Worm (Caenorhabditis elegans): ENCODE data around the gene frpr-21.

Gene frpr-21

DNA sequence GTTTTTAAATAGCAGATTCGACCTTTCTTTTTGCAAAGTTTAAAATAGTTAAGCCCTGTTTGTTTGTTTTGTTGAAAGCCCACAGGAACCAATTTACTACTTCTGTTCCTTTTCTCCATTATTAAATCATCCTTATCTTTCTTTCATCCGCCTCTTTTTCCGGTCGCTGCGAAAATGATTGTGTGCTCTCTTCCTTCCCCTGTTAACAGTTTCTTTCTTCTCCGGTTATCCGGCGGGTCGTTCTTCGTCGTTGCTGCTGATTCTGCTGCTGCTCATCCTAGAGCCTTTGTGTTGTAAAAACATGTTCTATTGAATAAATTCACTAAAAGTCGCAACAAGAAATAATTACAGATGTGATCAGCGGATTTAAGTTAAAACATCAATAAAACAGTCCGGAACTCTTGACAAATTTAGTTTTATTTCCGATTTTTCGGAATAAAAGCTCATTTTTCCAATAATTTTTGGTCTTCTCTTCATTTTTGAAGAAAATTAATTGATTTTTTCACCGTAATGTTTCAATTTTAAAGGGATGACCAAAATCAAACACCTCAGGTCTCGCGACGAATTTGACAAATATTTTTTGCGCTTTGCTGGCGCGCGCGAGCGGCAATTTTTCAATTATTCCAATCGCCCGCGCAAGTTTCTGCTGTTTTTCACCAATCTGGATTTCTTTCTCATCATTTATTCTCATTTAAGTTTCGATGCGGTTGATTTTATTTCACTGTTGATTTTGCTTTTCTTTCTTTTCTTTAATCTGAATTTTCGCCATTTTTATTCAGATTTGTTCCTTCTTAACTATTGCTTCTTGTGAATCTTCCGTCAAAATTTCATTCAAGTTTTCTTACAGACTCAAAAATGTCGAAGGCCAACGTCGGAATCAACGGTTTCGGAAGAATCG lies 28.3 kb downstream of the frpr-21 start, which contains the start of gene gpd-1 (continued):
- 0 out of 2 replicates have a peak, but pooled peaks have one; percentile 50 for TF ChIP-seq attf-3 (GFP tag; conservative IDR thresholded peaks at IDR 0.05)
- TF ChIP-seq lir-1 (GFP tag; conservative IDR thresholded peaks at IDR 0.05) = peak; percentile 82
- no peak for TF ChIP-seq ztf-26 (tag; optimal IDR thresholded peaks at IDR 0.05)
- 0 out of 2 replicates have a peak, but pooled peaks have one; percentile 7 for TF ChIP-seq ceh-40 (GFP tag; IDR thresholded peaks at IDR 0.05)
- peak; percentile 99 for TF ChIP-seq efl-1 (GFP tag; optimal IDR thresholded peaks at IDR 0.05)
- TF ChIP-seq B0019.2 (GFP tag; conservative IDR thresholded peaks at IDR 0.05) = peak; percentile 93
- peak; percentile 98 for TF ChIP-seq ceh-91 (GFP tag; IDR thresholded peaks at IDR 0.05)
- peak; percentile 70 for TF ChIP-seq rcor-1 (GFP tag; IDR thresholded peaks at IDR 0.05)
- peak; percentile 34 for TF ChIP-seq athp-1 (tag; optimal IDR thresholded peaks at IDR 0.05)
- TF ChIP-seq hrde-1 (tag; optimal IDR thresholded peaks at IDR 0.05; ENCODE audit: borderline replicate concordance) = peak; percentile 72
- peak; percentile 62 for TF ChIP-seq F57C9.4 (tag; optimal IDR thresholded peaks at IDR 0.05)
- TF ChIP-seq xnd-1 (tag; optimal IDR thresholded peaks at IDR 0.05) = peak; percentile 96
- TF ChIP-seq unc-130 (GFP tag; optimal IDR thresholded peaks at IDR 0.05) = peak; percentile 82
- no peak for TF ChIP-seq hlh-26 (GFP tag; conservative IDR thresholded peaks at IDR 0.05)
- TF ChIP-seq madf-10 (tag; optimal IDR thresholded peaks at IDR 0.05) = peak; percentile 14
- TF ChIP-seq him-1 (tag; optimal IDR thresholded peaks at IDR 0.05) = peak; percentile 13
- TF ChIP-seq Y53G8AR.9 (GFP tag; conservative IDR thresholded peaks at IDR 0.05) = peak; percentile 81; the same call in 1 of the 2 replicates
- peak; percentile 82 for TF ChIP-seq snpc-1.3 (tag; optimal IDR thresholded peaks at IDR 0.05; ENCODE audit: insufficient read depth)

ce11 chrII:10390854-10391253 lies 31.0 kb downstream of the frpr-21 start, which contains the start of the genes T09F3.2 and T09F3.7:
Gene T09F3.2, plus strand, starts transcription at chrII:10391154.
Gene T09F3.7, plus strand, starts transcription at chrII:10391168.
- TF ChIP-seq T26A5.8 (tag; optimal IDR thresholded peaks at IDR 0.05) (no peak), let-526 (GFP tag; IDR thresholded peaks at IDR 0.05) (no peak), sptf-2 (GFP tag; optimal IDR thresholded peaks at IDR 0.05) (no peak), lsl-1 (GFP tag; optimal IDR thresholded peaks at IDR 0.05) (no peak), madf-3 (GFP tag; IDR thresholded peaks at IDR 0.05) (no peak), Y53F4B.3 (GFP tag; IDR thresholded peaks at IDR 0.05) (no peak), attf-3 (GFP tag; conservative IDR thresholded peaks at IDR 0.05) (no peak), egl-18 (GFP tag; IDR thresholded peaks at IDR 0.05) (no peak), F57C9.4 (tag; optimal IDR thresholded peaks at IDR 0.05) (no peak), lin-54 (GFP tag; optimal IDR thresholded peaks at IDR 0.05) (no peak), F37B4.10 (GFP tag; IDR thresholded peaks at IDR 0.05) (no peak), tlf-1 (GFP tag; optimal IDR thresholded peaks at IDR 0.05) (no peak), ztf-18 (tag; optimal IDR thresholded peaks at IDR 0.05) (no peak), F57A8.1 (GFP tag; optimal IDR thresholded peaks at IDR 0.05) (no peak), akir-1 (GFP tag; optimal IDR thresholded peaks at IDR 0.05) (no peak), atf-7 (tag; optimal IDR thresholded peaks at IDR 0.05) (no peak), B0336.3 (GFP tag; IDR thresholded peaks at IDR 0.05) (no peak), ztf-3 (GFP tag; optimal IDR thresholded peaks at IDR 0.05) (no peak), F23B12.7 (tag; optimal IDR thresholded peaks at IDR 0.05; ENCODE audit: insufficient read depth) (no peak), mcd-1 (GFP tag; IDR thresholded peaks at IDR 0.05) (no peak)

Measured in whole organism, young adult.